Worm (Caenorhabditis elegans) whole organism, young adult: Measurements from ENCODE around the gene fbxa-135.

Experiments
- C06A6.2 ChIP-seq: fragments of 200-800 bp; sonication (Bioruptor generic); conservative IDR thresholded peaks from 2 replicates; pipeline ENCODE4 v1.3.6; 2022; ENCODE audit warnings: missing genetic modification characterization, missing compliant biosample characterization
- nfya-1 ChIP-seq: sonication (generic microtip); optimal IDR thresholded peaks from 2 replicates; lab custom pipeline; 2017; ENCODE audit warnings: antibody characterized with exemption, missing compliant biosample characterization, missing genetic modification characterization, borderline replicate concordance; ENCODE audit not compliant: insufficient read depth
- pbrm-1 ChIP-seq: fragments of 200-800 bp; sonication (Bioruptor generic); IDR thresholded peaks from 2 replicates; pipeline ENCODE4 v1.3.6; 2022; ENCODE audit warnings: missing genetic modification reagents, missing genetic modification characterization, missing compliant biosample characterization
- pha-4 ChIP-seq: fragments of 150-350 bp; sonication (generic microtip); optimal IDR thresholded peaks from 2 replicates; lab custom pipeline; 2014; ENCODE audit warnings: missing biosample characterization, missing genetic modification reagents, missing genetic modification characterization

DNA sequence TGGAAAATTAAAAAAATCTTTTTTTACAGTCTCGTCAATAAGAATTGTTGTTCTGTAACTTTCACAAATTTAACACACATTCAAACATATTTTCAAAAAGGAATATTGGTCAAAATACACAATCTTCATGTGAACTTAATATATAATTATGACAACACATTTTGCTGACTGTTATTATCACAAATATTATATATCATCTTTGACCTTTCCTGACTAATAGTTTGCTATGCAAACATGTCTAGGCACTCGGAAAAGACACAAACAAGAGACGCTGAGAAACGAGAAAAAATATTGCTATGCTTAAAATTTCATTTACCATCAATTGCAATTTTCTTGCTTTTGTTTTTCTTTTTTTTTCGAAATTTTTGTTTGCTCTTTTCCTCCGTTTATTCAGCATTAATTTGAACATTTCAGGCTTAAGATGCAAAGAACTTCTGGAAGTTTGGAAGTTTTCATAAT, at the start of gene fbxa-135:
- no peak for TF ChIP-seq pha-4 (tag; lab: Kevin White, UChicago)
- no peak for TF ChIP-seq pbrm-1
- TF ChIP-seq C06A6.2 (GFP tag; lab: Robert Waterston, UW) = no peak
- no peak for TF ChIP-seq nfya-1 (tag; lab: Kevin White, UChicago)
